Worm (Caenorhabditis elegans) whole organism, midembryonic: ENCODE results near the gene K07B1.7.

Source experiments
- ztf-23 ChIP-seq: fragments of 200-800 bp; sonication (Bioruptor generic); IDR thresholded peaks from 2 replicates; pipeline ENCODE4 v1.3.6; 2022; ENCODE audit warnings: missing genetic modification reagents, missing genetic modification characterization, missing compliant biosample characterization
- ztf-29 ChIP-seq: fragments of 200-800 bp; sonication (Bioruptor generic); IDR thresholded peaks from 2 replicates; pipeline ENCODE4 v1.3.6; 2022; ENCODE audit warnings: missing genetic modification reagents, missing genetic modification characterization, missing compliant biosample characterization

DNA sequence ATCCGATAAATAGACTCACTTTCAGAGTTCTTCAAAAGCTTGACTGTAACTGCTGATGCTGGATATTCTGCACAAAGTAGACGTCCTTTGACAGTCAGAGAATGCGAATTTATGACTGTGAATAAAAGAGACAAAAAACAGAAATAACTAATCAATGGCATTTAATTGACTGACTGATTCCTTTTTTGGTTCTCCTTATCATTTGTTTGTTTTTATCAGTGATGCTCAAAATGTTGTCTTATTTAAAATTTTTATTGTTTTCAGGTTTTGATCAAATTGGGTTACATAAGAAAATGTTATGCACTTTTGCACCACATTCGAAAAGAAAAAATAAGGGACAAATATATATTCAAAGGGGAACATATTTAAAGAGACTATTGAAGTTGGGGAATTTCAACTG, 9.6 kb upstream of the K07B1.7 start, which contains the start of gene ttr-49:
- TF ChIP-seq ztf-23 (GFP tag; lab: Robert Waterston, UW) (no peak), ztf-29 (no peak)
